Worm (Caenorhabditis elegans): Measurements from ENCODE around the gene egl-3.

DNA sequence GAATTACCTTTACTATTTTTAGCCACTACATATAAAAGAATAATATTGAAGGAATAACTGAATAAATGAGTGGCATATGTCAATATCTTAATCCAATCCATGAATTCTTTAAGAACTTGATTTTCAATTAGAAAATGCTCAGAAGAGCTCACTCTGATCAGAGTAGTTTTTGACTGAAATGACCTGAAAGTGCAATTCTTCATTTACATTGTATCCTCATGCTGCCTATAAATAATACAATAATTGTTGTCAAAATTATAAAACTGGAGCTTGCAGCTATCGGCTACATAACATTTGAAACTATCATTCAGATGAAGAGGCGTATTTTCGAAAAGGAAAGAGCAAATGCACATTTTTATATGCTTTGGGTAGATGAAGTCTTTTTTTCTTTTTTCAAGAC, 50.9 kb downstream of the egl-3 start, which contains the start of gene srxa-19:
- no peak for TF ChIP-seq somi-1 (GFP tag; optimal IDR thresholded peaks at IDR 0.05)
- no peak for TF ChIP-seq nhr-179 (tag; optimal IDR thresholded peaks at IDR 0.05)
- no peak for TF ChIP-seq ceh-58 (GFP tag; IDR thresholded peaks at IDR 0.05)
- TF ChIP-seq ets-4 (GFP tag; optimal IDR thresholded peaks at IDR 0.05), result no peak
- TF ChIP-seq madf-6 (GFP tag; IDR thresholded peaks at IDR 0.05), result no peak
- TF ChIP-seq unc-62 (GFP tag; optimal IDR thresholded peaks at IDR 0.05), result no peak
- TF ChIP-seq madf-10 (tag; optimal IDR thresholded peaks at IDR 0.05), result no peak
- no peak for TF ChIP-seq F57C9.4 (tag; optimal IDR thresholded peaks at IDR 0.05)
- no peak for TF ChIP-seq mel-28 (tag; optimal IDR thresholded peaks at IDR 0.05; ENCODE audit: borderline replicate concordance)
- no peak for TF ChIP-seq pha-4 (tag; optimal IDR thresholded peaks at IDR 0.05)
- no peak for TF ChIP-seq B0035.1 (tag; optimal IDR thresholded peaks at IDR 0.05)
- no peak for TF ChIP-seq aptf-2 (GFP tag; conservative IDR thresholded peaks at IDR 0.05)
- TF ChIP-seq K12H6.12 (tag; optimal IDR thresholded peaks at IDR 0.05), result no peak
- no peak for TF ChIP-seq snpc-4 (GFP tag; optimal IDR thresholded peaks at IDR 0.05)
- TF ChIP-seq snpc-4 (tag; optimal IDR thresholded peaks at IDR 0.05), result no peak
